Fruit fly (Drosophila melanogaster) Kc167 (cell line): ENCODE results near the gene Gal.

Experiments
- psq ChIP-seq: fragments of >200 bp; optimal IDR thresholded peaks from 2 replicates; lab custom pipeline; 2017; ENCODE audit warnings: missing external identifiers
- ttk ChIP-seq: sonication (Bioruptor generic); optimal IDR thresholded peaks from 2 replicates; lab custom pipeline; 2017; ENCODE audit warnings: missing external identifiers

dm6 chr2L:5964851-5965250 is 41.8 kb downstream of the Gal start, which contains the start of gene psd:
- TF ChIP-seq ttk (no peak), psq (lab: Kevin White, UChicago) (no peak)
